Worm (Caenorhabditis elegans) whole organism, mixed stage, embryonic: ENCODE results near the gene F43G6.4.

Source experiments
- elt-3 ChIP-seq: fragments of 150-350 bp; optimal IDR thresholded peaks from 2 replicates; lab custom pipeline; 2014; ENCODE audit warnings: missing biosample characterization, missing genetic modification characterization
- lsy-2 ChIP-seq: fragments of 150-350 bp; optimal IDR thresholded peaks from 2 replicates; lab custom pipeline; 2014; ENCODE audit warnings: missing biosample characterization, missing genetic modification characterization
- mab-5 ChIP-seq: fragments of 150-350 bp; optimal IDR thresholded peaks from 2 replicates; lab custom pipeline; 2014; ENCODE audit warnings: missing biosample characterization, missing genetic modification characterization
- nhr-237 ChIP-seq: fragments of 150-350 bp; optimal IDR thresholded peaks from 2 replicates; lab custom pipeline; 2014; ENCODE audit warnings: missing biosample characterization, missing genetic modification characterization
- nhr-76 ChIP-seq: sonication (generic microtip); optimal IDR thresholded peaks from 2 replicates; lab custom pipeline; 2017; ENCODE audit warnings: missing biosample characterization, missing genetic modification characterization
- pha-4 ChIP-seq: fragments of 150-350 bp; optimal IDR thresholded peaks from 2 replicates; lab custom pipeline; 2018; ENCODE audit warnings: missing biosample characterization, missing genetic modification reagents, missing genetic modification characterization
- snpc-4 ChIP-seq: fragments of 150-350 bp; optimal IDR thresholded peaks from 2 replicates; lab custom pipeline; 2014; ENCODE audit warnings: missing biosample characterization, missing genetic modification characterization
- unc-62 ChIP-seq: fragments of 150-350 bp; optimal IDR thresholded peaks from 2 replicates; lab custom pipeline; 2014; ENCODE audit warnings: missing biosample characterization, missing genetic modification reagents, missing genetic modification characterization
- ztf-11 ChIP-seq: fragments of 150-350 bp; optimal IDR thresholded peaks from 2 replicates; lab custom pipeline; 2014; ENCODE audit warnings: missing biosample characterization, missing genetic modification characterization

ce11 chrII:11790458-11790857, at the start of gene F43G6.4:
- TF ChIP-seq unc-62: no peak
- no peak for TF ChIP-seq nhr-237 (tag; lab: Kevin White, UChicago)
- TF ChIP-seq mab-5 (tag; lab: Kevin White, UChicago): no peak
- TF ChIP-seq elt-3 (tag; lab: Kevin White, UChicago): no peak
- TF ChIP-seq pha-4 (tag; lab: Kevin White, UChicago): no peak
- no peak for TF ChIP-seq ztf-11 (tag; lab: Kevin White, UChicago)
- no peak for TF ChIP-seq snpc-4 (tag; lab: Kevin White, UChicago)
- TF ChIP-seq nhr-76 (tag; lab: Kevin White, UChicago): no peak
- no peak for TF ChIP-seq lsy-2 (tag; lab: Kevin White, UChicago)
